Worm (Caenorhabditis elegans) whole organism, late embryonic: ENCODE measurements around the gene K08E4.7.

ENCODE experiments used
- F13H6.1 ChIP-seq: sonication (generic microtip); optimal IDR thresholded peaks from 2 replicates; lab custom pipeline; 2016; ENCODE audit warnings: missing genetic modification characterization, missing compliant biosample characterization
- ama-1 ChIP-seq: fragments of 150-350 bp; optimal IDR thresholded peaks from 2 replicates; lab custom pipeline; 2014
- ceh-14 ChIP-seq: sonication (generic microtip); optimal IDR thresholded peaks from 2 replicates; lab custom pipeline; 2016; ENCODE audit warnings: missing genotype, missing genetic modification characterization, missing compliant biosample characterization
- ceh-31 ChIP-seq: sonication (generic microtip); optimal IDR thresholded peaks from 2 replicates; lab custom pipeline; 2016; ENCODE audit warnings: missing genetic modification characterization, missing compliant biosample characterization
- ets-4 ChIP-seq: sonication (generic microtip); optimal IDR thresholded peaks from 2 replicates; lab custom pipeline; 2016; ENCODE audit warnings: missing genetic modification characterization, missing compliant biosample characterization
- gmeb-2 ChIP-seq: sonication (generic microtip); optimal IDR thresholded peaks from 2 replicates; lab custom pipeline; 2016; ENCODE audit warnings: missing genetic modification characterization, inconsistent platforms, missing compliant biosample characterization
- hlh-30 ChIP-seq: sonication (generic microtip); optimal IDR thresholded peaks from 2 replicates; lab custom pipeline; 2017; ENCODE audit warnings: antibody characterized with exemption, missing genetic modification characterization, missing compliant biosample characterization; ENCODE audit not compliant: insufficient read depth
- lin-11 ChIP-seq: fragments of 200-800 bp; sonication (Bioruptor generic); optimal IDR thresholded peaks from 2 replicates; lab custom pipeline; 2018; ENCODE audit warnings: mild to moderate bottlenecking, missing genetic modification characterization, missing compliant biosample characterization
- nhr-11 ChIP-seq: fragments of 150-350 bp; optimal IDR thresholded peaks from 2 replicates; lab custom pipeline; 2014; ENCODE audit warnings: missing biosample characterization, missing genetic modification characterization
- pqm-1 ChIP-seq: sonication (generic microtip); optimal IDR thresholded peaks from 2 replicates; lab custom pipeline; 2016; ENCODE audit warnings: missing genetic modification characterization, missing compliant biosample characterization
- ref-2 ChIP-seq: sonication (generic microtip); optimal IDR thresholded peaks from 2 replicates; lab custom pipeline; 2016; ENCODE audit warnings: missing genetic modification characterization, missing compliant biosample characterization
- rnt-1 ChIP-seq: sonication (generic microtip); optimal IDR thresholded peaks from 2 replicates; lab custom pipeline; 2016; ENCODE audit warnings: missing genetic modification characterization, missing compliant biosample characterization
- unc-55 ChIP-seq: sonication (generic microtip); optimal IDR thresholded peaks from 2 replicates; lab custom pipeline; 2017; ENCODE audit warnings: missing biosample characterization, missing genetic modification reagents, missing genetic modification characterization

DNA sequence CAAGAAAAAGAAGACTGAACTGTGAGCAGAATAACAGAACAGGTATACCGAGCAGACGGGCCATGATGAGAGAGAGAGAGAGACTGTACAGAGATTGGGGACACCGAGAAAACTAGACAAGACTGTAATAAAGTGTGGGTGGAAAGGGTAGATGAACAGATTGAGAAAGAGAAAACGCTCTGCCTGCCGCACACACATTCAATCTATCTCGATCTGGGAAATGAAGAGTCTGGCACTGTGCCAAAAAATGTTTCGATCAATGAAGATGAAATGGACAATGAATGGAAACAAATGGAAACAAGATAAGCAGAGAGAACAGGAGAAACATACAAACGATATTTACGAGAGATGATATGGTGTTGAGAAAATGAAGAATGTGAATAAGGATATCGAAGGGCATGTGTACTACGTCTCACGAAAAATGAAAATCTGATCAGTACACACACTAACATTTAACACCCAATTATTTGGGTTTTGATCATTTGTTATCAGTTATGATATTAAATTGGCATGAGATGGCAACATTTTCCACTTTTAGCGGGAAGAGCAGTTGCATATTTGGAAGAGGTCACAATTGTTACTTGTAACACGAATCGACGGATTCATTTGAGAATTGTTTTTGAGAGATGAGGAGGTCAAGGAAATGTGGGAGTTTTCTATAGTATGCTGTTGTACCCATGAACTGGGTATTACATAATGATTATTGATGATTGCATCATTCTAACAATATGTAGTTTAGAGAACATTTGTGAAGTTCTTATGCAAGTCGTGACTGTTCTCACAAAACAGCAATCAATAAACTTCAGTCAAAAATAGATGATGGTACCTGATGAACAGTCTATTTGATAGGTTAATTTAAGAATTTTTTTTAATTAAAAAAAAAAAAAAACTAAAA lies 30.5 kb upstream of the K08E4.7 start:
- TF ChIP-seq rnt-1 (tag; lab: Kevin White, UChicago) (no peak), ets-4 (no peak), unc-55 (GFP tag; lab: Kevin White, UChicago) (no peak), ref-2 (tag; lab: Kevin White, UChicago) (no peak), ceh-31 (no peak), F13H6.1 (tag; lab: Kevin White, UChicago) (no peak), hlh-30 (tag; lab: Kevin White, UChicago) (no peak), pqm-1 (tag; lab: Kevin White, UChicago) (no peak), ama-1 (lab: Kevin White, UChicago) (no peak), lin-11 (tag; lab: Kevin White, UChicago) (no peak), gmeb-2 (tag; lab: Kevin White, UChicago) (no peak), ceh-14 (no peak), nhr-11 (tag; lab: Kevin White, UChicago) (no peak)
